Fruit fly (Drosophila melanogaster): ENCODE data around the gene pes.

dm6 chr2L:7992654-7993053 is 1.3 kb downstream of the pes start:
- TF ChIP-seq CG8478 (optimal IDR thresholded peaks at IDR 0.05) (no peak), CTCF (optimal IDR thresholded peaks at IDR 0.05) (no peak)
